Worm (Caenorhabditis elegans) whole organism, L2 larva: ENCODE measurements around the gene arx-6.
A peak's percentile ranks its signal among the peaks of the same experiment; 100 is the strongest.

Source experiments
- F13H6.1 ChIP-seq: sonication (generic microtip); optimal IDR thresholded peaks from 2 replicates; lab custom pipeline; 2016; ENCODE audit warnings: missing genetic modification characterization, missing compliant biosample characterization
- R02D3.7 ChIP-seq: fragments of 150-350 bp; optimal IDR thresholded peaks from 2 replicates; lab custom pipeline; 2014; ENCODE audit warnings: missing biosample characterization, missing genetic modification characterization
- Y55F3AM.14 ChIP-seq: fragments of 200-800 bp; sonication (Bioruptor generic); optimal IDR thresholded peaks from 2 replicates; lab custom pipeline; 2018; ENCODE audit warnings: mild to moderate bottlenecking, missing genetic modification characterization, missing compliant biosample characterization
- ZK546.5 ChIP-seq: sonication (generic microtip); optimal IDR thresholded peaks from 2 replicates; lab custom pipeline; 2017; ENCODE audit warnings: missing biosample characterization, missing genetic modification characterization
- aly-2 ChIP-seq: fragments of 150-350 bp; optimal IDR thresholded peaks from 2 replicates; lab custom pipeline; 2014; ENCODE audit warnings: missing biosample characterization, missing genetic modification characterization
- blmp-1 ChIP-seq: sonication (generic microtip); optimal IDR thresholded peaks from 2 replicates; lab custom pipeline; 2017; ENCODE audit warnings: missing genetic modification characterization, mild to moderate bottlenecking, missing compliant biosample characterization, antibody characterized with exemption, moderate library complexity; ENCODE audit not compliant: insufficient read depth
- ceh-16 ChIP-seq: fragments of 150-350 bp; optimal IDR thresholded peaks from 2 replicates; lab custom pipeline; 2014; ENCODE audit warnings: missing biosample characterization, missing genetic modification characterization
- crh-2 ChIP-seq: sonication (generic microtip); optimal IDR thresholded peaks from 2 replicates; lab custom pipeline; 2017; ENCODE audit warnings: missing biosample characterization, missing genetic modification characterization
- dmd-4 ChIP-seq: sonication (generic microtip); optimal IDR thresholded peaks from 2 replicates; lab custom pipeline; 2017; ENCODE audit warnings: missing biosample characterization, missing genetic modification characterization
- elt-1 ChIP-seq: fragments of 150-350 bp; optimal IDR thresholded peaks from 2 replicates; lab custom pipeline; 2014; ENCODE audit warnings: missing biosample characterization, missing genetic modification characterization
- fos-1 ChIP-seq: fragments of 150-350 bp; optimal IDR thresholded peaks from 2 replicates; lab custom pipeline; 2014; ENCODE audit warnings: missing biosample characterization, missing genetic modification characterization
- gmeb-1 ChIP-seq: fragments of 150-350 bp; optimal IDR thresholded peaks from 2 replicates; lab custom pipeline; 2014; ENCODE audit warnings: missing biosample characterization, missing genetic modification characterization
- lin-11 ChIP-seq: fragments of 150-350 bp; sonication (generic microtip); optimal IDR thresholded peaks from 2 replicates; lab custom pipeline; 2014; ENCODE audit warnings: missing biosample characterization, missing genetic modification characterization, inconsistent platforms, mixed read lengths
- lin-13 ChIP-seq: fragments of 150-350 bp; optimal IDR thresholded peaks from 2 replicates; lab custom pipeline; 2014; ENCODE audit warnings: missing biosample characterization, missing genetic modification reagents, missing genetic modification characterization
- lin-39 ChIP-seq: fragments of 150-350 bp; optimal IDR thresholded peaks from 2 replicates; lab custom pipeline; 2014; ENCODE audit warnings: missing biosample characterization, missing genetic modification reagents, missing genetic modification characterization
- lsy-2 ChIP-seq, 2 experiments: fragments of 150-350 bp in 1 of 2; sonication (generic microtip) in 1 of 2; optimal IDR thresholded peaks; 2 replicates each; lab custom pipeline; 2014 to 2017; ENCODE audit warnings: missing biosample characterization in 2 of 2, missing genetic modification characterization in 2 of 2
- mab-5 ChIP-seq: fragments of 150-350 bp; optimal IDR thresholded peaks from 2 replicates; lab custom pipeline; 2014; ENCODE audit warnings: missing biosample characterization, missing genetic modification characterization
- mbf-1 ChIP-seq: sonication (generic microtip); optimal IDR thresholded peaks from 2 replicates; lab custom pipeline; 2017; ENCODE audit warnings: missing biosample characterization, missing genetic modification characterization
- mdl-1 ChIP-seq, 2 experiments: fragments of 150-350 bp in 1 of 2; sonication (generic microtip) in 1 of 2; optimal IDR thresholded peaks; 2 replicates each; lab custom pipeline; 2017; ENCODE audit warnings: missing biosample characterization in 2 of 2, missing genetic modification characterization in 2 of 2
- nhr-10 ChIP-seq: sonication (generic microtip); optimal IDR thresholded peaks from 2 replicates; lab custom pipeline; 2017; ENCODE audit warnings: missing biosample characterization, missing genetic modification characterization
- nhr-11 ChIP-seq: fragments of 150-350 bp; optimal IDR thresholded peaks from 2 replicates; lab custom pipeline; 2014; ENCODE audit warnings: missing biosample characterization, missing genetic modification characterization
- nhr-21 ChIP-seq: fragments of 150-350 bp; optimal IDR thresholded peaks from 2 replicates; lab custom pipeline; 2014; ENCODE audit warnings: missing biosample characterization, missing genetic modification characterization
- nhr-23 ChIP-seq: fragments of 150-350 bp; optimal IDR thresholded peaks from 2 replicates; lab custom pipeline; 2014; ENCODE audit warnings: missing biosample characterization, missing genetic modification reagents, missing genetic modification characterization
- nhr-237 ChIP-seq: fragments of 150-350 bp; optimal IDR thresholded peaks from 2 replicates; lab custom pipeline; 2014; ENCODE audit warnings: missing biosample characterization, missing genetic modification characterization
- nhr-6 ChIP-seq: fragments of 150-350 bp; optimal IDR thresholded peaks from 2 replicates; lab custom pipeline; 2014; ENCODE audit warnings: missing biosample characterization, missing genetic modification characterization
- nhr-77 ChIP-seq: fragments of 150-350 bp; optimal IDR thresholded peaks from 2 replicates; lab custom pipeline; 2014; ENCODE audit warnings: missing biosample characterization, missing genetic modification characterization
- peb-1 ChIP-seq: fragments of 150-350 bp; optimal IDR thresholded peaks from 2 replicates; lab custom pipeline; 2014; ENCODE audit warnings: missing biosample characterization, missing genetic modification characterization
- sem-4 ChIP-seq: fragments of 150-350 bp; optimal IDR thresholded peaks from 2 replicates; lab custom pipeline; 2014; ENCODE audit warnings: missing biosample characterization, missing genetic modification reagents, missing genetic modification characterization
- sma-9 ChIP-seq, 2 experiments: fragments of 150-350 bp in 1 of 2; sonication (generic microtip) in 1 of 2; optimal IDR thresholded peaks; 2 replicates each; lab custom pipeline; 2014 to 2016; ENCODE audit warnings: missing genetic modification characterization in 2 of 2, mild to moderate bottlenecking in 1 of 2, missing biosample characterization in 1 of 2, missing compliant biosample characterization in 1 of 2, missing genetic modification reagents in 1 of 2, moderate library complexity in 1 of 2
- snpc-4 ChIP-seq: fragments of 150-350 bp; optimal IDR thresholded peaks from 2 replicates; lab custom pipeline; 2014; ENCODE audit warnings: missing biosample characterization, missing genetic modification characterization
- unc-55 ChIP-seq: fragments of 150-350 bp; sonication (generic microtip); optimal IDR thresholded peaks from 3 replicates; lab custom pipeline; 2014; ENCODE audit warnings: missing biosample characterization, missing genetic modification reagents, missing genetic modification characterization
- unc-62 ChIP-seq: fragments of 150-350 bp; optimal IDR thresholded peaks from 2 replicates; lab custom pipeline; 2014; ENCODE audit warnings: missing biosample characterization, missing genetic modification reagents, missing genetic modification characterization
- ztf-1 ChIP-seq: fragments of 200-800 bp; sonication (Bioruptor generic); conservative IDR thresholded peaks from 2 replicates; pipeline ENCODE4 v1.3.6; 2022; ENCODE audit warnings: missing genetic modification characterization, missing compliant biosample characterization
- ztf-11 ChIP-seq: sonication (generic microtip); optimal IDR thresholded peaks from 2 replicates; lab custom pipeline; 2017; ENCODE audit warnings: missing biosample characterization, missing genetic modification characterization
- ztf-4 ChIP-seq: fragments of 150-350 bp; optimal IDR thresholded peaks from 2 replicates; lab custom pipeline; 2014; ENCODE audit warnings: missing biosample characterization, missing genetic modification characterization

arx-6 gene

DNA sequence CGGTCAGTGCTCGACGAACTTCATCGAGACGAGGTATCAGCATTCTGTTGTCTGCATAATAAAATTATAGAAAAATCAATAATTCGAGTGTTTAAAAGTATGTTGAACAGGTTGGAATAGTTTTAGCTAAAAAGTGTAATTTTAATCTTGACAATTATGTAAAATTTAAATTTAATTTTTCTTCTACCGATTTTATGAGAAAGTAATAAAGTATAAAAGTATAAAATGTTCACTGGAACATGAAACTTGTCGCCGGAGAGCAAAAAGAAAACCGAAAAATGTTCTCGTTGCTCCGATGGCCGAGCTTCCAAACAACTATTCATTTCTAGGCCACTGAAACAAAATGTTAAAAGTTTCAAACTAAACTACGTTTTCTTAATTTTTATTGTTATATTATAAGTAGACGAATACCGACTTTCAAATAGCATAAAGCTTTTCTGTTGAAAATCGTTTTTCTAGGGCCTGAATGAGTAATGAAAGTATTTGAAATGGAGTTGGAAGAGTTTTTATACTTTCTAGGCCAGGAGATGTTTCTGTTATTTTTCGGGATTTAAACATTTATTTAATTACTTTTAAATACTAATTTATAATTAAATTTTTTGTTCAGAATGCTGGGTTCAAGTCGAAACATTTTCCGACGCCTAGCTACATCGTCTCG lies 16.6 kb upstream of the arx-6 start, which contains the start of the genes C35D10.10 and C35D10.5:
TSS of gene C35D10.10 (minus strand) at position 51 of the 658 bp plus-strand sequence.
TSS of gene C35D10.5 (plus strand) at position 608 of the 658 bp plus-strand sequence.
- no peak for TF ChIP-seq ztf-11 (tag; lab: Kevin White, UChicago)
- TF ChIP-seq unc-55 (GFP tag; lab: Kevin White, UChicago) = peak; percentile 33

DNA sequence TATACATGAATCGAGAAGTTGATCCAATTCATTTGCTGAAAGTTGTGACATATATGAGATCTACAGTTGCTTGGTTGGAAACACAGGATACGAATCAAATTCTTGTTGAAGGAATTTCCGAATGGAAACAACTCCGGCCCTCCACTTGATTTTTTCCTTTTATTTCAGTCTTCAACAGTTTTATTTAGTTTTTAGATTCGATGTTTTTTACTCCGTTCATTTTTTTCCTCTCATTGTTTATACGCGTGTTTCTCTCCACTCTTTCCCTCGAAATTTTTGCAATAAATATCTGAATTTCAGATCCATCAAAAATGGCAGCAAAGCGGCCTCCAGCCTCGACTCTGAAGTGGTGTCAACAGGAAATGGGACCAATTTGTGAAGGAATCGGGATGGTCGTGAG lies 15.3 kb upstream of the arx-6 start, which contains the start of gene coq-8:
TSS of gene coq-8 (plus strand) at position 301 of the 400 bp plus-strand sequence.
- no peak for TF ChIP-seq mab-5 (tag; lab: Kevin White, UChicago)
- TF ChIP-seq R02D3.7 = no peak
- TF ChIP-seq F13H6.1 (tag; lab: Kevin White, UChicago) = no peak
- TF ChIP-seq nhr-237 = no peak
- no peak for TF ChIP-seq nhr-77
- no peak for TF ChIP-seq aly-2 (tag; lab: Kevin White, UChicago)
- TF ChIP-seq ZK546.5 = no peak
- no peak for TF ChIP-seq snpc-4
- no peak for TF ChIP-seq sem-4 (tag; lab: Kevin White, UChicago)
- no peak for TF ChIP-seq ztf-1 (GFP tag; lab: Robert Waterston, UW)
- TF ChIP-seq ztf-11 (tag; lab: Kevin White, UChicago) = no peak
- TF ChIP-seq elt-1 (tag; lab: Kevin White, UChicago) = no peak
- no peak for TF ChIP-seq ztf-4 (tag; lab: Kevin White, UChicago)
- no peak for TF ChIP-seq lin-11 (tag; lab: Kevin White, UChicago)
- TF ChIP-seq lsy-2 (tag; optimal IDR thresholded peaks at IDR 0.05; lab: Kevin White, UChicago) = no peak
- TF ChIP-seq mbf-1 (tag; lab: Kevin White, UChicago) = no peak
- TF ChIP-seq Y55F3AM.14 (GFP tag; lab: Kevin White, UChicago) = no peak
- TF ChIP-seq ceh-16 (tag; lab: Kevin White, UChicago) = no peak
- no peak for TF ChIP-seq nhr-11

DNA sequence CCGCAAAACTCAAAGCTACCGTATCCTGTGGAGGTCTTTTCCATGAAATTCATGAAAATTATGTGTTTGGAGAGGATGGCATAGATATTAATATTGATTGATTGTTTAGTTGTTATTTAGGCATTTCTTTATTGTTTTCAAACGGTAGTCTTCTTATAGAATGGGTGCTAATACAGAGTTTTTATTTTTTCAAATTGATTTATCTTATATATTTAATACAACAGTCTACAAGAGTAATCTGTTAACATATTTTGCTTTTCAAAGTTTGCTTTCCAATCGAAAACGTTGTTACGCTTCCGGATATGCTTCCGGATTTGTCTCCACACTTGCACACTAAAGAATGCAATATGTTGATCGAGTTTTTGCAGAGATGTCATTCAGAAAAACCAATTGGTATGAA lies 11.7 kb upstream of the arx-6 start, which contains the start of gene C35D10.17:
TSS of gene C35D10.17 (plus strand) at position 301 of the 400 bp plus-strand sequence.
- TF ChIP-seq aly-2 (tag; lab: Kevin White, UChicago) = no peak
- no peak for TF ChIP-seq dmd-4
- TF ChIP-seq nhr-237 = no peak
- TF ChIP-seq lsy-2 (tag; optimal IDR thresholded peaks at IDR 0.05; lab: Kevin White, UChicago) = no peak
- no peak for TF ChIP-seq F13H6.1 (tag; lab: Kevin White, UChicago)
- no peak for TF ChIP-seq snpc-4
- no peak for TF ChIP-seq ceh-16 (tag; lab: Kevin White, UChicago)
- TF ChIP-seq lin-39 (tag; lab: Kevin White, UChicago) = no peak
- no peak for TF ChIP-seq unc-55 (GFP tag; lab: Kevin White, UChicago)
- TF ChIP-seq nhr-21 (tag; lab: Kevin White, UChicago) = no peak
- no peak for TF ChIP-seq unc-62
- no peak for TF ChIP-seq gmeb-1 (tag; lab: Kevin White, UChicago)

DNA sequence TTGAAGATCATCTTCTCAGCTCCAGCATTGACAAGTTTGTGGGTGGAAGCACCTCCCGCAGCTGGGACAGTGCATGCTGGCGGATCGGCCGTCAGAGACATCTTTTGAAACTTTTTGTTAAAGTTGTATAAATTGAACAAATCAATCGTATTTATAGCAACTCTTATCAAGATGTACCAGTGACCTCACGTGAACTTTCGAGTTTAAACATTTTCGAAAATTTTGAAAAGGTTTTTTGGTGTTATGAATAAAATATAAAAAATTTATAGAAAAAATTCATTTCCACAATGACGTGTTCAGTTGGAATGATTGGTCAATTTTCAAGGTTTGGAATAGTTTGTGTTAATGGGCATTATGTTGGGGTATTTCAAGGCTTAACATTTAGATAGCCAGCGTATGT lies 9.8 kb upstream of the arx-6 start, which contains the start of the genes msd-4 and C35D10.3:
TSS of gene msd-4 (minus strand) at position 101 of the 400 bp plus-strand sequence.
TSS of gene C35D10.3 (plus strand) at position 279 of the 400 bp plus-strand sequence.
- TF ChIP-seq lin-39 (tag; lab: Kevin White, UChicago) = no peak
- no peak for TF ChIP-seq nhr-23 (tag; lab: Kevin White, UChicago)
- TF ChIP-seq lin-11 (tag; lab: Kevin White, UChicago) = no peak
- TF ChIP-seq fos-1 = no peak
- no peak for TF ChIP-seq mdl-1 (tag; optimal IDR thresholded peaks at IDR 0.05; lab: Kevin White, UChicago)
- TF ChIP-seq Y55F3AM.14 (GFP tag; lab: Kevin White, UChicago) = no peak
- TF ChIP-seq blmp-1 (tag; lab: Kevin White, UChicago) = no peak
- no peak for TF ChIP-seq sma-9 (GFP tag; optimal IDR thresholded peaks at IDR 0.05; lab: Kevin White, UChicago)
- no peak for TF ChIP-seq sma-9 (tag; optimal IDR thresholded peaks at IDR 0.05; lab: Kevin White, UChicago)
- TF ChIP-seq mab-5 (tag; lab: Kevin White, UChicago) = no peak
- no peak for TF ChIP-seq peb-1 (tag; lab: Kevin White, UChicago)
- no peak for TF ChIP-seq dmd-4
- no peak for TF ChIP-seq nhr-10 (tag; lab: Kevin White, UChicago)
- TF ChIP-seq R02D3.7 = no peak
- no peak for TF ChIP-seq ztf-4 (tag; lab: Kevin White, UChicago)
- TF ChIP-seq crh-2 = no peak
- TF ChIP-seq snpc-4 = no peak
- TF ChIP-seq elt-1 (tag; lab: Kevin White, UChicago) = no peak
- TF ChIP-seq nhr-6 = no peak
- no peak for TF ChIP-seq nhr-237
- no peak for TF ChIP-seq lin-13 (GFP tag; lab: Kevin White, UChicago)
